Worm (Caenorhabditis elegans) whole organism, dauer: ENCODE data around the gene F29F11.20.

Source experiments
- unc-62 ChIP-seq: sonication (generic microtip); optimal IDR thresholded peaks from 2 replicates; lab custom pipeline; 2017; ENCODE audit warnings: missing biosample characterization, missing genetic modification reagents, missing genetic modification characterization

The F29F11.20 gene

ce11 chrV:10687601-10688000, at the start of gene F29F11.20:
F29F11.20 (plus strand) TSS chrV:10687901.
- no peak for TF ChIP-seq unc-62

- no peak for TF ChIP-seq unc-62
Observed at ce11 chrV:10640977-10641376, 46.7 kb upstream of the F29F11.20 start.

- TF ChIP-seq unc-62, result no peak
Observed at ce11 chrV:10647043-10647611, 40.6 kb upstream of the F29F11.20 start, which contains the start of the genes C32C4.3 and C32C4.16. C32C4.3 (minus strand) TSS chrV:10647143. C32C4.16 (plus strand) TSS chrV:10647561.

- TF ChIP-seq unc-62, result no peak
Observed at ce11 chrV:10648146-10648545, 39.6 kb upstream of the F29F11.20 start, which contains the start of gene aqp-6. aqp-6 (plus strand) TSS chrV:10648446.

- no peak for TF ChIP-seq unc-62
Observed at ce11 chrV:10654165-10654564, 33.5 kb upstream of the F29F11.20 start, which contains the start of gene ugt-35. ugt-35 (minus strand) TSS chrV:10654265.

- no peak for TF ChIP-seq unc-62
Observed at ce11 chrV:10656958-10657357, 30.7 kb upstream of the F29F11.20 start, which contains the start of gene ugt-34. ugt-34 (minus strand) TSS chrV:10656978.

- TF ChIP-seq unc-62, result no peak
Observed at ce11 chrV:10657959-10658358, 29.7 kb upstream of the F29F11.20 start, which contains the start of gene tut-2. tut-2 (plus strand) TSS chrV:10658235.

ce11 chrV:10659343-10659742, 28.4 kb upstream of the F29F11.20 start:
- TF ChIP-seq unc-62, result no peak

- TF ChIP-seq unc-62, result no peak
Observed at ce11 chrV:10661417-10661945, 26.2 kb upstream of the F29F11.20 start, which contains the start of gene sqv-4. sqv-4 (minus strand) TSS chrV:10661467.

ce11 chrV:10662000-10662399, 25.7 kb upstream of the F29F11.20 start:
- TF ChIP-seq unc-62, result no peak

ce11 chrV:10664271-10664670, 23.4 kb upstream of the F29F11.20 start:
- TF ChIP-seq unc-62, result no peak

ce11 chrV:10667284-10667683, 20.4 kb upstream of the F29F11.20 start, which contains the start of gene twk-12:
twk-12 (plus strand) TSS chrV:10667584.
- no peak for TF ChIP-seq unc-62

- no peak for TF ChIP-seq unc-62
Observed at ce11 chrV:10670817-10671216, 16.9 kb upstream of the F29F11.20 start.

ce11 chrV:10671618-10672017, 16.1 kb upstream of the F29F11.20 start, which contains the start of gene ceh-22:
ceh-22 (plus strand) TSS chrV:10671918.
- no peak for TF ChIP-seq unc-62

ce11 chrV:10672601-10673000, 15.1 kb upstream of the F29F11.20 start:
- no peak for TF ChIP-seq unc-62

- no peak for TF ChIP-seq unc-62
Observed at ce11 chrV:10675978-10676377, 11.7 kb upstream of the F29F11.20 start.

ce11 chrV:10677459-10677858, 10.2 kb upstream of the F29F11.20 start:
- TF ChIP-seq unc-62, result no peak

ce11 chrV:10679080-10679479, 8.6 kb upstream of the F29F11.20 start:
- no peak for TF ChIP-seq unc-62
